Worm (Caenorhabditis elegans): ENCODE data around the gene sel-10.

sel-10 gene

ce11 chrV:13796246-13796776, 22.9 kb upstream of the sel-10 start, which contains the start of gene twk-32:
Gene twk-32, plus strand, starts transcription at chrV:13796641.
- TF ChIP-seq ces-1 (GFP tag; optimal IDR thresholded peaks at IDR 0.05): peak; percentile 18
- TF ChIP-seq nhr-2 (tag; optimal IDR thresholded peaks at IDR 0.05): no peak

ce11 chrV:13799190-13799589, 20.0 kb upstream of the sel-10 start:
- no peak for TF ChIP-seq unc-39 (tag; optimal IDR thresholded peaks at IDR 0.05)
- TF ChIP-seq ces-1 (GFP tag; optimal IDR thresholded peaks at IDR 0.05): no peak

DNA sequence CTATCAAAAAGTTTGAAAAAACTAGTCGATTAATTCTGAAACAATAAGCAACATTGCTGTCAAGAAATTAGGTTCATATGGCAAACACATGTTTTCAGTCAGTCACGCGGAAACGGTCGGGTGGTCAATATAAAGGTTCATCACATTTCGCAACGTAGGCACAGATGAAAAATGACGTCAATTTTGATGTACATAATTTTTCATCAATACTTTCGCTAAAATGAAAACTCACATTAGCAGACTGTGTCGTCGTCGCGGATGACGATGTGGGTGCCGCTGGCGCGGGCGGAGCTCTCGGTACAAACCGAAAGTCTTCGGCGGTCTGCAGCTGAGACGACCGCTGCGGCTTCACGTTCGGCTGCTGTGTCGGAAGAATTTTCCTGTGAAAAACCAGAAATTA, 15.3 kb upstream of the sel-10 start, which contains the start of gene swan-2:
Gene swan-2, minus strand, starts transcription at position 380 of the 400 bp plus-strand sequence.
- no peak for TF ChIP-seq zip-8 (tag; optimal IDR thresholded peaks at IDR 0.05)
- no peak for TF ChIP-seq ceh-43 (GFP tag; optimal IDR thresholded peaks at IDR 0.05)
- no peak for TF ChIP-seq pha-4 (tag; optimal IDR thresholded peaks at IDR 0.05)
- TF ChIP-seq M03D4.4 (tag; optimal IDR thresholded peaks at IDR 0.05): no peak
- TF ChIP-seq tbx-8 (GFP tag; optimal IDR thresholded peaks at IDR 0.05): no peak
- no peak for TF ChIP-seq elt-3 (tag; optimal IDR thresholded peaks at IDR 0.05)
- TF ChIP-seq nhr-2 (tag; optimal IDR thresholded peaks at IDR 0.05): no peak
- TF ChIP-seq flh-1 (GFP tag; optimal IDR thresholded peaks at IDR 0.05): no peak
- no peak for TF ChIP-seq lsy-2 (tag; optimal IDR thresholded peaks at IDR 0.05)
- TF ChIP-seq lin-13 (tag; optimal IDR thresholded peaks at IDR 0.05): no peak
- no peak for TF ChIP-seq ztf-11 (tag; optimal IDR thresholded peaks at IDR 0.05)
- no peak for TF ChIP-seq snpc-4 (tag; optimal IDR thresholded peaks at IDR 0.05)
- TF ChIP-seq elt-1 (tag; optimal IDR thresholded peaks at IDR 0.05; ENCODE audit: borderline replicate concordance, insufficient read depth): no peak
- no peak for TF ChIP-seq unc-120 (tag; optimal IDR thresholded peaks at IDR 0.05; ENCODE audit: poor library complexity, severe bottlenecking)
- no peak for TF ChIP-seq hlh-1 (tag; optimal IDR thresholded peaks at IDR 0.05)

ce11 chrV:13807232-13807631, 11.9 kb upstream of the sel-10 start, which contains the start of gene swan-1:
Gene swan-1, minus strand, starts transcription at chrV:13807237.
- TF ChIP-seq unc-120 (tag; optimal IDR thresholded peaks at IDR 0.05; ENCODE audit: poor library complexity, severe bottlenecking) (peak; percentile 40), ztf-11 (tag; optimal IDR thresholded peaks at IDR 0.05) (no peak), hlh-1 (tag; optimal IDR thresholded peaks at IDR 0.05) (peak; percentile 41), mls-2 (tag; optimal IDR thresholded peaks at IDR 0.05) (no peak), mep-1 (tag; optimal IDR thresholded peaks at IDR 0.05) (no peak), unc-62 (GFP tag; optimal IDR thresholded peaks at IDR 0.05) (no peak), lsy-2 (tag; optimal IDR thresholded peaks at IDR 0.05) (no peak), ceh-83 (GFP tag; optimal IDR thresholded peaks at IDR 0.05) (no peak)

- TF ChIP-seq sptf-1 (tag; optimal IDR thresholded peaks at IDR 0.05) (peak; percentile 53), nhr-76 (tag; optimal IDR thresholded peaks at IDR 0.05) (no peak), bed-3 (GFP tag; optimal IDR thresholded peaks at IDR 0.05) (no peak), elt-3 (tag; optimal IDR thresholded peaks at IDR 0.05) (no peak), zip-8 (tag; optimal IDR thresholded peaks at IDR 0.05) (peak; percentile 3), cnd-1 (tag; optimal IDR thresholded peaks at IDR 0.05) (peak; percentile 69), mep-1 (tag; optimal IDR thresholded peaks at IDR 0.05) (peak; percentile 74), unc-120 (tag; optimal IDR thresholded peaks at IDR 0.05; ENCODE audit: poor library complexity, severe bottlenecking) (peak; percentile 74), nhr-237 (tag; optimal IDR thresholded peaks at IDR 0.05) (no peak), pha-4 (tag; optimal IDR thresholded peaks at IDR 0.05) (peak; percentile 64), ces-1 (GFP tag; optimal IDR thresholded peaks at IDR 0.05) (peak; percentile 43), ceh-83 (GFP tag; optimal IDR thresholded peaks at IDR 0.05) (no peak), ceh-43 (GFP tag; optimal IDR thresholded peaks at IDR 0.05) (no peak), snpc-4 (tag; optimal IDR thresholded peaks at IDR 0.05) (no peak), hlh-1 (tag; optimal IDR thresholded peaks at IDR 0.05) (peak; percentile 80), lin-32 (GFP tag; optimal IDR thresholded peaks at IDR 0.05) (no peak), unc-39 (tag; optimal IDR thresholded peaks at IDR 0.05) (no peak), drap-1 (GFP tag; optimal IDR thresholded peaks at IDR 0.05) (peak; percentile 9), elt-1 (tag; optimal IDR thresholded peaks at IDR 0.05; ENCODE audit: borderline replicate concordance, insufficient read depth) (no peak), nhr-2 (tag; optimal IDR thresholded peaks at IDR 0.05) (peak; percentile 76), unc-62 (GFP tag; optimal IDR thresholded peaks at IDR 0.05) (peak; percentile 56), ham-2 (GFP tag; optimal IDR thresholded peaks at IDR 0.05) (peak; percentile 96), mab-5 (tag; optimal IDR thresholded peaks at IDR 0.05) (no peak), blmp-1 (tag; optimal IDR thresholded peaks at IDR 0.05) (no peak), nhr-12 (tag; optimal IDR thresholded peaks at IDR 0.05) (no peak), lsy-2 (tag; optimal IDR thresholded peaks at IDR 0.05) (peak; percentile 16), ztf-11 (tag; optimal IDR thresholded peaks at IDR 0.05) (no peak), sem-2 (GFP tag; optimal IDR thresholded peaks at IDR 0.05) (no peak), lin-13 (tag; optimal IDR thresholded peaks at IDR 0.05) (peak; percentile 15), tbx-8 (GFP tag; optimal IDR thresholded peaks at IDR 0.05) (no peak), M03D4.4 (tag; optimal IDR thresholded peaks at IDR 0.05) (peak; percentile 45), ceh-39 (tag; optimal IDR thresholded peaks at IDR 0.05) (peak; percentile 78), flh-1 (GFP tag; optimal IDR thresholded peaks at IDR 0.05) (no peak), mls-2 (tag; optimal IDR thresholded peaks at IDR 0.05) (peak; percentile 75), nhr-28 (tag; optimal IDR thresholded peaks at IDR 0.05) (no peak)
These were observed 10.7 kb upstream of the sel-10 start for ce11 chrV:13808462-13808867.

Measured in whole organism, mixed stage, embryonic.